Worm (Caenorhabditis elegans): ENCODE measurements around the gene nlp-14.

ce11 chrX:8875867-8876266 is 43.4 kb downstream of the nlp-14 start:
- TF ChIP-seq ama-1 (optimal IDR thresholded peaks at IDR 0.05), result no peak
- no peak for TF ChIP-seq hnd-1 (tag; optimal IDR thresholded peaks at IDR 0.05)

Data from whole organism, early embryonic.